Fruit fly (Drosophila melanogaster) whole organism, embryonic: ENCODE results near the gene CG3040.

ENCODE experiments used
- CG11093 ChIP-seq: fragments of 200-800 bp; sonication (Bioruptor generic); IDR thresholded peaks from 3 replicates; pipeline ENCODE4 v1.3.6; 2022; ENCODE audit warnings: missing biosample characterization, missing genetic modification characterization
- CG12155 ChIP-seq: fragments of 200-800 bp; sonication (Bioruptor generic); optimal IDR thresholded peaks from 3 replicates; lab custom pipeline; 2016; ENCODE audit warnings: missing biosample characterization, missing genetic modification characterization
- CG13296 ChIP-seq: fragments of 200-800 bp; sonication (Bioruptor generic); optimal IDR thresholded peaks from 3 replicates; lab custom pipeline; 2018; ENCODE audit warnings: missing biosample characterization, mild to moderate bottlenecking, missing genetic modification characterization
- CG14710 ChIP-seq: fragments of 200-800 bp; sonication (Bioruptor generic); optimal IDR thresholded peaks from 3 replicates; lab custom pipeline; 2019; ENCODE audit warnings: missing biosample characterization, mild to moderate bottlenecking, missing genetic modification characterization, moderate library complexity
- CG15269 ChIP-seq: fragments of 200-800 bp; sonication (Bioruptor generic); optimal IDR thresholded peaks from 2 replicates; lab custom pipeline; 2018; ENCODE audit warnings: missing biosample characterization, mild to moderate bottlenecking, missing genetic modification characterization, moderate library complexity
- CG1529 ChIP-seq: fragments of 200-800 bp; sonication (Bioruptor generic); optimal IDR thresholded peaks from 3 replicates; lab custom pipeline; 2018; ENCODE audit warnings: missing biosample characterization, missing genetic modification characterization
- CG15601 ChIP-seq: fragments of 200-800 bp; sonication (Bioruptor generic); optimal IDR thresholded peaks from 3 replicates; lab custom pipeline; 2019; ENCODE audit warnings: missing biosample characterization, mild to moderate bottlenecking, missing genetic modification characterization, moderate library complexity
- CG17186 ChIP-seq: fragments of 200-800 bp; sonication (Bioruptor generic); optimal IDR thresholded peaks from 3 replicates; lab custom pipeline; 2017; ENCODE audit warnings: missing biosample characterization, missing genetic modification reagents, missing genetic modification characterization
- CG17328 ChIP-seq: fragments of 200-800 bp; sonication (Bioruptor generic); IDR thresholded peaks from 2 replicates; pipeline ENCODE4 v1.3.6; 2022; ENCODE audit warnings: missing biosample characterization, missing genetic modification characterization
- CG17912 ChIP-seq: fragments of 200-800 bp; sonication (Bioruptor generic); optimal IDR thresholded peaks from 2 replicates; lab custom pipeline; 2018; ENCODE audit warnings: missing biosample characterization, mild to moderate bottlenecking, missing genetic modification characterization
- CG1832 ChIP-seq: fragments of 200-800 bp; sonication (Bioruptor generic); optimal IDR thresholded peaks from 2 replicates; lab custom pipeline; 2017; ENCODE audit warnings: missing biosample characterization, mild to moderate bottlenecking, missing genetic modification characterization, inconsistent platforms
- CG2116 ChIP-seq: fragments of 200-800 bp; sonication (Bioruptor generic); optimal IDR thresholded peaks from 3 replicates; lab custom pipeline; 2018; ENCODE audit warnings: missing biosample characterization, mild to moderate bottlenecking, missing genetic modification characterization
- CG30431 ChIP-seq: fragments of 200-800 bp; sonication (Bioruptor generic); optimal IDR thresholded peaks from 2 replicates; lab custom pipeline; 2017; ENCODE audit warnings: missing biosample characterization, missing genetic modification characterization
- CG34224 ChIP-seq: fragments of 200-800 bp; sonication (Bioruptor generic); IDR thresholded peaks from 3 replicates; pipeline ENCODE4 v1.3.6; 2022; ENCODE audit warnings: missing biosample characterization, missing genetic modification characterization; ENCODE audit not compliant: partially characterized antibody
- CG4424 ChIP-seq: fragments of 200-800 bp; sonication (Bioruptor generic); optimal IDR thresholded peaks from 3 replicates; lab custom pipeline; 2016; ENCODE audit warnings: missing biosample characterization, missing genetic modification characterization
- CG6175 ChIP-seq: fragments of 200-800 bp; sonication (Bioruptor generic); IDR thresholded peaks from 3 replicates; pipeline ENCODE4 v1.3.6; 2022; ENCODE audit warnings: missing biosample characterization, missing genetic modification characterization
- CG6791 ChIP-seq: fragments of 200-800 bp; sonication (Bioruptor generic); IDR thresholded peaks from 3 replicates; pipeline ENCODE4 v1.3.6; 2022; ENCODE audit warnings: missing biosample characterization, missing genetic modification characterization; ENCODE audit not compliant: partially characterized antibody
- CG7556 ChIP-seq: fragments of 200-800 bp; sonication (Bioruptor generic); optimal IDR thresholded peaks from 2 replicates; lab custom pipeline; 2017; ENCODE audit warnings: missing biosample characterization, mild to moderate bottlenecking, missing genetic modification characterization
- CG9437 ChIP-seq: fragments of 200-800 bp; sonication (Bioruptor generic); optimal IDR thresholded peaks from 2 replicates; lab custom pipeline; 2018; ENCODE audit warnings: missing biosample characterization, mild to moderate bottlenecking, missing genetic modification characterization
- E2f1 ChIP-seq: fragments of 200-800 bp; sonication (Bioruptor generic); IDR thresholded peaks from 2 replicates; pipeline ENCODE4 v1.3.6; 2022; ENCODE audit warnings: missing biosample characterization, missing genetic modification characterization
- E2f2 ChIP-seq: fragments of 200-800 bp; sonication (Bioruptor generic); IDR thresholded peaks from 2 replicates; pipeline ENCODE4 v1.3.6; 2022; ENCODE audit warnings: missing biosample characterization, missing genetic modification characterization
- Ets65A ChIP-seq: fragments of 200-800 bp; sonication (Bioruptor generic); peaks from one replicate; lab custom pipeline; 2016; ENCODE audit warnings: missing biosample characterization, missing genetic modification characterization
- Fer1 ChIP-seq: fragments of 200-800 bp; sonication (Bioruptor generic); optimal IDR thresholded peaks from 2 replicates; lab custom pipeline; 2017; ENCODE audit warnings: missing biosample characterization, mild to moderate bottlenecking, missing genetic modification characterization
- GATAe ChIP-seq: fragments of 200-800 bp; sonication (Bioruptor generic); conservative IDR thresholded peaks from 2 replicates; pipeline ENCODE4 v1.3.6; 2022; ENCODE audit warnings: missing biosample characterization, missing genetic modification characterization
- Hmx ChIP-seq: fragments of 200-800 bp; sonication (Bioruptor generic); optimal IDR thresholded peaks from 2 replicates; lab custom pipeline; 2016; ENCODE audit warnings: missing biosample characterization, missing genetic modification characterization
- Hr51 ChIP-seq, 2 experiments: fragments of 200-800 bp; sonication (Bioruptor generic); optimal IDR thresholded peaks; 2 replicates in 1 of 2; 3 replicates in 1 of 2; lab custom pipeline; 2016 to 2018; ENCODE audit warnings: missing biosample characterization in 2 of 2, missing genetic modification characterization in 2 of 2, mild to moderate bottlenecking in 1 of 2, moderate library complexity in 1 of 2
- Mad ChIP-seq: fragments of 200-800 bp; sonication (Bioruptor generic); optimal IDR thresholded peaks from 2 replicates; lab custom pipeline; 2016; ENCODE audit warnings: missing biosample characterization, missing genetic modification characterization
- Poxn ChIP-seq: fragments of 200-800 bp; sonication (Bioruptor generic); IDR thresholded peaks from 2 replicates; pipeline ENCODE4 v1.3.6; 2022; ENCODE audit warnings: missing biosample characterization, missing genetic modification characterization
- Six4 ChIP-seq: fragments of 200-800 bp; sonication (Bioruptor generic); optimal IDR thresholded peaks from 2 replicates; lab custom pipeline; 2016; ENCODE audit warnings: missing biosample characterization, missing genetic modification characterization
- Xbp1 ChIP-seq: fragments of 200-800 bp; sonication (Bioruptor generic); optimal IDR thresholded peaks from 3 replicates; lab custom pipeline; 2016; ENCODE audit warnings: missing biosample characterization, mild to moderate bottlenecking, missing genetic modification characterization
- ase ChIP-seq: fragments of 200-800 bp; sonication (Bioruptor generic); IDR thresholded peaks from 3 replicates; pipeline ENCODE4 v1.3.6; 2022; ENCODE audit warnings: missing biosample characterization, missing genetic modification characterization
- bbx ChIP-seq: fragments of 200-800 bp; sonication (Bioruptor generic); IDR thresholded peaks from 2 replicates; pipeline ENCODE4 v1.3.6; 2022; ENCODE audit warnings: missing biosample characterization, missing genetic modification characterization; ENCODE audit not compliant: partially characterized antibody
- cad ChIP-seq: fragments of >200 bp; optimal IDR thresholded peaks from 2 replicates; lab custom pipeline; 2017; ENCODE audit warnings: missing biosample characterization, missing genetic modification characterization
- cas ChIP-seq: fragments of 200-800 bp; sonication (Bioruptor generic); IDR thresholded peaks from 2 replicates; pipeline ENCODE4 v1.3.6; 2022; ENCODE audit warnings: missing biosample characterization, missing genetic modification characterization
- crol ChIP-seq: fragments of 200-800 bp; sonication (Bioruptor generic); IDR thresholded peaks from 2 replicates; pipeline ENCODE4 v1.3.6; 2022; ENCODE audit warnings: missing biosample characterization, missing genetic modification characterization
- dan ChIP-seq: fragments of 200-800 bp; sonication (Bioruptor generic); IDR thresholded peaks from 2 replicates; pipeline ENCODE4 v1.3.6; 2022; ENCODE audit warnings: missing biosample characterization, missing genetic modification characterization
- en ChIP-seq: fragments of 200-800 bp; sonication (Bioruptor generic); optimal IDR thresholded peaks from 2 replicates; lab custom pipeline; 2016; ENCODE audit warnings: missing biosample characterization, missing genetic modification characterization
- fd3F ChIP-seq: fragments of 200-800 bp; sonication (Bioruptor generic); optimal IDR thresholded peaks from 2 replicates; lab custom pipeline; 2018; ENCODE audit warnings: missing biosample characterization, mild to moderate bottlenecking, missing genetic modification characterization, moderate library complexity
- gcm2 ChIP-seq: fragments of 200-800 bp; sonication (Bioruptor generic); optimal IDR thresholded peaks from 2 replicates; lab custom pipeline; 2016; ENCODE audit warnings: missing biosample characterization, missing genetic modification characterization
- grn ChIP-seq: fragments of 200-800 bp; sonication (Bioruptor generic); optimal IDR thresholded peaks from 3 replicates; lab custom pipeline; 2017; ENCODE audit warnings: missing biosample characterization, missing genetic modification characterization
- gt ChIP-seq: fragments of 200-800 bp; sonication (Bioruptor generic); IDR thresholded peaks from 2 replicates; pipeline ENCODE4 v1.3.6; 2022; ENCODE audit warnings: missing biosample characterization, missing genetic modification characterization
- insv ChIP-seq, 2 experiments: fragments of 200-800 bp; sonication (Bioruptor generic); optimal IDR thresholded peaks; 3 replicates each; lab custom pipeline; 2016 to 2018; ENCODE audit warnings: missing biosample characterization in 2 of 2, missing genetic modification characterization in 2 of 2
- klu ChIP-seq: fragments of 200-800 bp; sonication (Bioruptor generic); IDR thresholded peaks from 2 replicates; pipeline ENCODE4 v1.3.6; 2022; ENCODE audit warnings: missing biosample characterization, missing genetic modification characterization
- lab ChIP-seq: fragments of 200-800 bp; sonication (Bioruptor generic); optimal IDR thresholded peaks from 3 replicates; lab custom pipeline; 2017; ENCODE audit warnings: missing biosample characterization, missing genetic modification characterization, mild to moderate bottlenecking, moderate library complexity, missing genetic modification reagents
- nau ChIP-seq: fragments of 200-800 bp; sonication (Bioruptor generic); optimal IDR thresholded peaks from 3 replicates; lab custom pipeline; 2017; ENCODE audit warnings: missing biosample characterization, mild to moderate bottlenecking, missing genetic modification characterization, missing genetic modification reagents
- pnt ChIP-seq: fragments of 200-800 bp; sonication (Bioruptor generic); optimal IDR thresholded peaks from 3 replicates; lab custom pipeline; 2016; ENCODE audit warnings: missing biosample characterization, missing genetic modification characterization
- pzg ChIP-seq: fragments of 200-800 bp; sonication (Bioruptor generic); optimal IDR thresholded peaks from 3 replicates; lab custom pipeline; 2018; ENCODE audit warnings: missing biosample characterization, mild to moderate bottlenecking, missing genetic modification characterization, moderate library complexity
- schlank ChIP-seq: fragments of 200-800 bp; sonication (Bioruptor generic); optimal IDR thresholded peaks from 2 replicates; lab custom pipeline; 2018; ENCODE audit warnings: missing biosample characterization, mild to moderate bottlenecking, missing genetic modification characterization
- ttk ChIP-seq: fragments of 200-800 bp; sonication (Bioruptor generic); IDR thresholded peaks from 2 replicates; pipeline ENCODE4 v2.1.2; 2022; ENCODE audit warnings: missing biosample characterization, missing genetic modification characterization

CG3040 gene

DNA sequence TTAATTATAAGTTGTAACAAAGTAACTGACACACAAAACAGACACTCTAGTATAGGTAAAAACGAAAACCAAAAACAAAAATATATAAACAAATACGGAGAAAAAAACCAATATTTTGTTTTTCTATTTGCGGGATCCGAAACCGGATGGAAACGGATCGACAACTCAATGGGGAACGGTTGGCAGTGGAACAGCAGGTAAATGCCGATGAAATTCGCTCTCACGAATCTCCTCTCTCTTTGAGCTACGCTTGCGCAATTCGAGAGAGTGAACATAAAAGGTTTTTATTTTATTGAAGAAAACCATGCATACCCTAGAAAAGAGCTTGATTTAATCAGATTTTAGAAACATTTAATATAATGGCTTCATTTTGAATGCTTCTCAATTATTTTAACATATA is 13.9 kb upstream of the CG3040 start (continued):
- TF ChIP-seq Xbp1 (GFP tag; lab: Kevin White, UChicago) (no peak), GATAe (GFP tag; lab: Robert Waterston, UW) (no peak)

DNA sequence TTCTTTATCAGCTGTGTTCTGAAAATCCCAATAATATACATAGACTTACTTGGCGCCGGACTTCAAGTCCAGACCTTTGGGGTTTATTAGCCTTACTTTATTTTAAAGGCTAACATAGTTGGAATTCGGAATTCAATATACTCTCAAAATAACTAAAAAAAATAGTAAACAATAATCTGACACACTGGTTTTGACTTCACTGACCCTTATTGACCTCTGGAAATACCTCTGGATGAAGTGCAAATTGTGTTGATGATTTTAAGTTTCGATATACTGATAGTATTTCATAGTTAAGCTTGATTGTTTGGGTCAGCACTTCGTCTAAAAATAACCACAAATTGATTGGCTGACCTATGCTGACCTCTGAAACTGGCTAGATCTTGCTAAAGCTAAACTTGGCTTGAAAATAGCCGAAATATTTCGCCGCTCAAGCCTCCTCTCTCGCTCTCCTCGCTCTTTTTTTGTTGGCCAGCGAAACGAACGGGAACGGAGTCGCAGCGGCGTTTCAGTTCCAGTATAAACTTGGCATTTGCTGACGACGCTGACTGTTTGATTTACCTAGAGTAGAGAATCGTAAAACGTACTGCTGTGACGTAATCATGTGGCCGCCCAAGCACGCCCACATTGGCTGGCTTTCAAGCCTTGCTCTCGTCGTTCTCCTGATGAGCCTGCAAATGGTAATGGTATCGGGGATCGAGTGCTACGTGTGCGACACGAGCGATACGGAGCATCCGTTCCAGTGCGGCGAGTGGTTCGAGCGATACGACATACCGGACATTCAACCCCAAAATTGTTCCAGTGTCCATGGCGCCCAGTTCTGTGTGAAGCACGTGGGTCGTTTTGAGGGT is 13.0 kb upstream of the CG3040 start, which contains the start of gene bou:
TSS of gene bou (plus strand) at position 507 of the 848 bp plus-strand sequence.
- no peak for TF ChIP-seq CG30431
- TF ChIP-seq Six4 (GFP tag; lab: Kevin White, UChicago) = no peak
- no peak for TF ChIP-seq CG1832 (GFP tag; lab: Kevin White, UChicago)
- no peak for TF ChIP-seq CG6175
- no peak for TF ChIP-seq gt
- TF ChIP-seq CG2116 (GFP tag; lab: Kevin White, UChicago) = no peak
- no peak for TF ChIP-seq Hr51 (GFP tag; optimal IDR thresholded peaks at IDR 0.05; lab: Kevin White, UChicago)
- no peak for TF ChIP-seq cas
- TF ChIP-seq crol (GFP tag; lab: Robert Waterston, UW) = no peak
- TF ChIP-seq CG7556 = no peak
- TF ChIP-seq CG17912 = no peak
- TF ChIP-seq CG9437 (GFP tag; lab: Kevin White, UChicago) = peak; percentile 30
- TF ChIP-seq gcm2 (GFP tag; lab: Kevin White, UChicago) = no peak
- TF ChIP-seq CG17186 (GFP tag; lab: Kevin White, UChicago) = no peak
- no peak for TF ChIP-seq ttk
- TF ChIP-seq CG1529 (GFP tag; lab: Kevin White, UChicago) = no peak
- no peak for TF ChIP-seq insv (GFP tag; optimal IDR thresholded peaks at IDR 0.05; lab: Kevin White, UChicago)
- no peak for TF ChIP-seq CG15269
- TF ChIP-seq CG6791 (GFP tag; lab: Robert Waterston, UW) = no peak
- TF ChIP-seq CG12155 = peak; percentile 30
- TF ChIP-seq dan (GFP tag; lab: Robert Waterston, UW) = no peak
- no peak for TF ChIP-seq CG14710 (tag; lab: Kevin White, UChicago)
- TF ChIP-seq Poxn (GFP tag; lab: Robert Waterston, UW) = no peak
- no peak for TF ChIP-seq Ets65A (GFP tag; lab: Kevin White, UChicago)
- TF ChIP-seq E2f2 (GFP tag; lab: Robert Waterston, UW) = no peak
- no peak for TF ChIP-seq CG4424 (GFP tag; lab: Kevin White, UChicago)
- TF ChIP-seq Fer1 = no peak
- no peak for TF ChIP-seq klu (GFP tag; lab: Robert Waterston, UW)
- TF ChIP-seq grn (GFP tag; lab: Kevin White, UChicago) = no peak
- TF ChIP-seq schlank (tag; lab: Kevin White, UChicago) = no peak
- no peak for TF ChIP-seq pzg (GFP tag; lab: Kevin White, UChicago)
- no peak for TF ChIP-seq pnt
- no peak for TF ChIP-seq cad
- no peak for TF ChIP-seq fd3F
- TF ChIP-seq lab = no peak
- no peak for TF ChIP-seq CG11093 (GFP tag; lab: Robert Waterston, UW)
- no peak for TF ChIP-seq nau (GFP tag; lab: Kevin White, UChicago)
- TF ChIP-seq en (GFP tag; lab: Kevin White, UChicago) = no peak
- no peak for TF ChIP-seq ase (GFP tag; lab: Robert Waterston, UW)
- TF ChIP-seq E2f1 (GFP tag; lab: Robert Waterston, UW) = no peak
- no peak for TF ChIP-seq bbx (GFP tag; lab: Robert Waterston, UW)
- no peak for TF ChIP-seq CG34224 (GFP tag; lab: Robert Waterston, UW)
- TF ChIP-seq Hmx (GFP tag; lab: Kevin White, UChicago) = no peak
- TF ChIP-seq CG13296 = no peak
- no peak for TF ChIP-seq CG15601 (tag; lab: Kevin White, UChicago)
- no peak for TF ChIP-seq CG17328
- TF ChIP-seq Mad = no peak
